Fruit fly (Drosophila melanogaster): ENCODE data around the gene toc.
A peak's percentile ranks its signal among the peaks of the same experiment; 100 is the strongest.

Gene toc

dm6 chr2L:3086290-3086876 is 58.2 kb downstream of the toc start (continued):
- TF ChIP-seq Hsf (GFP tag; optimal IDR thresholded peaks at IDR 0.05) (peak; percentile 50), scrt (GFP tag; optimal IDR thresholded peaks at IDR 0.05) (peak; percentile 50), pho (GFP tag; optimal IDR thresholded peaks at IDR 0.05) (peak; percentile 49), CG13775 (GFP tag; optimal IDR thresholded peaks at IDR 0.05) (peak; percentile 51), zen (tag; optimal IDR thresholded peaks at IDR 0.05) (peak; percentile 13), fd3F (GFP tag; optimal IDR thresholded peaks at IDR 0.05) (peak; percentile 73), psq (GFP tag; optimal IDR thresholded peaks at IDR 0.05) (no peak), CG10209 (GFP tag; optimal IDR thresholded peaks at IDR 0.05) (peak; percentile 66), Dfd (GFP tag; optimal IDR thresholded peaks at IDR 0.05) (no peak), hkb (optimal IDR thresholded peaks at IDR 0.05) (no peak), hkb (GFP tag; IDR thresholded peaks at IDR 0.05) (peak; percentile 80; the same call in 1 of the 2 replicates), Fer2 (tag; optimal IDR thresholded peaks at IDR 0.05) (peak; percentile 13), CG1233 (GFP tag; optimal IDR thresholded peaks at IDR 0.05) (peak; percentile 32), MTF-1 (GFP tag; optimal IDR thresholded peaks at IDR 0.05; ENCODE audit: borderline replicate concordance) (no peak), sisA (GFP tag; IDR thresholded peaks at IDR 0.05) (peak; percentile 51), CG2202 (tag; optimal IDR thresholded peaks at IDR 0.05) (no peak), Hr51 (GFP tag; optimal IDR thresholded peaks at IDR 0.05) (peak; percentile 19 to 86), slbo (GFP tag; IDR thresholded peaks at IDR 0.05) (peak; percentile 85), CG3163 (GFP tag; optimal IDR thresholded peaks at IDR 0.05) (no peak), lola (GFP tag; optimal IDR thresholded peaks at IDR 0.05) (no peak), chif (GFP tag; optimal IDR thresholded peaks at IDR 0.05) (peak; percentile 28 to 37), kah (GFP tag; optimal IDR thresholded peaks at IDR 0.05) (peak; percentile 40), insv (GFP tag; optimal IDR thresholded peaks at IDR 0.05) (no peak), twi (tag; optimal IDR thresholded peaks at IDR 0.05) (peak; percentile 22), MESR4 (GFP tag; optimal IDR thresholded peaks at IDR 0.05) (no peak), salm (tag; optimal IDR thresholded peaks at IDR 0.05) (peak; percentile 54), ro (GFP tag; IDR thresholded peaks at IDR 0.05) (no peak), ATbp (GFP tag; optimal IDR thresholded peaks at IDR 0.05) (peak; percentile 30), CG4424 (GFP tag; optimal IDR thresholded peaks at IDR 0.05) (peak; percentile 56), ERR (GFP tag; optimal IDR thresholded peaks at IDR 0.05) (no peak), CG2678 (tag; optimal IDR thresholded peaks at IDR 0.05) (peak; percentile 86), Pdp1 (GFP tag; optimal IDR thresholded peaks at IDR 0.05) (peak; percentile 27 to 43), CG14965 (GFP tag; optimal IDR thresholded peaks at IDR 0.05; ENCODE audit: borderline replicate concordance) (no peak), CG12299 (tag; optimal IDR thresholded peaks at IDR 0.05) (peak; percentile 4), sr (GFP tag; IDR thresholded peaks at IDR 0.05) (no peak), gsb (GFP tag; IDR thresholded peaks at IDR 0.05) (peak; percentile 63), CG11696 (GFP tag; IDR thresholded peaks at IDR 0.05) (no peak), CG13424 (tag; optimal IDR thresholded peaks at IDR 0.05) (peak; percentile 78), CG17829 (tag; optimal IDR thresholded peaks at IDR 0.05) (peak; percentile 58), Taf1 (GFP tag; IDR thresholded peaks at IDR 0.05) (peak; percentile 62), sqz (GFP tag; optimal IDR thresholded peaks at IDR 0.05) (no peak), CG4707 (GFP tag; optimal IDR thresholded peaks at IDR 0.05) (no peak), CG11560 (tag; IDR thresholded peaks at IDR 0.05) (no peak), en (GFP tag; optimal IDR thresholded peaks at IDR 0.05) (no peak), CG6689 (GFP tag; IDR thresholded peaks at IDR 0.05) (peak; percentile 59; the same call in 1 of the 2 replicates), CTCF (GFP tag; optimal IDR thresholded peaks at IDR 0.05) (no peak), CG2116 (GFP tag; optimal IDR thresholded peaks at IDR 0.05) (peak; percentile 20), CG9817 (tag; optimal IDR thresholded peaks at IDR 0.05) (peak; percentile 74), CG31388 (GFP tag; optimal IDR thresholded peaks at IDR 0.05) (no peak), CG3726 (GFP tag; IDR thresholded peaks at IDR 0.05) (0 out of 3 replicates have a peak, but pooled peaks have one; percentile 10)
